Fruit fly (Drosophila melanogaster) whole organism, prepupa: ENCODE results near the gene CG33346.
A peak's percentile ranks its signal among the peaks of the same experiment; 100 is the strongest.

ENCODE experiments used
- CG10631 ChIP-seq: fragments of 200-800 bp; sonication (Bioruptor generic); optimal IDR thresholded peaks from 2 replicates; lab custom pipeline; 2016; ENCODE audit warnings: missing biosample characterization, missing genetic modification characterization
- CG10669 ChIP-seq: fragments of 200-800 bp; sonication (Bioruptor generic); optimal IDR thresholded peaks from 3 replicates; lab custom pipeline; 2018; ENCODE audit warnings: missing biosample characterization, mild to moderate bottlenecking, missing genetic modification characterization, moderate library complexity
- CG11294 ChIP-seq: fragments of 200-800 bp; sonication (Bioruptor generic); IDR thresholded peaks from 2 replicates; pipeline ENCODE4 v1.3.6; 2022; ENCODE audit warnings: missing biosample characterization, missing genetic modification characterization
- CG15336 ChIP-seq: fragments of 200-800 bp; sonication (Bioruptor generic); IDR thresholded peaks from 2 replicates; pipeline ENCODE4 v1.3.6; 2022; ENCODE audit warnings: missing biosample characterization, missing genetic modification characterization
- CG1621 ChIP-seq: fragments of 200-800 bp; sonication (Bioruptor generic); optimal IDR thresholded peaks from 3 replicates; lab custom pipeline; 2018; ENCODE audit warnings: missing biosample characterization, mild to moderate bottlenecking, missing genetic modification characterization
- CG31627 ChIP-seq: fragments of 200-800 bp; sonication (Bioruptor generic); optimal IDR thresholded peaks from 3 replicates; lab custom pipeline; 2016; ENCODE audit warnings: missing biosample characterization, missing genetic modification characterization
- CG32006 ChIP-seq: fragments of 200-800 bp; sonication (Bioruptor generic); optimal IDR thresholded peaks from 3 replicates; lab custom pipeline; 2017; ENCODE audit warnings: missing biosample characterization, mild to moderate bottlenecking, missing genetic modification characterization
- CG34406 ChIP-seq: fragments of 200-800 bp; sonication (Bioruptor generic); optimal IDR thresholded peaks from 3 replicates; lab custom pipeline; 2016; ENCODE audit warnings: missing biosample characterization, missing genetic modification characterization
- CG3919 ChIP-seq: fragments of 200-800 bp; sonication (Bioruptor generic); optimal IDR thresholded peaks from 3 replicates; lab custom pipeline; 2016; ENCODE audit warnings: missing biosample characterization, missing genetic modification characterization
- CG4318 ChIP-seq: fragments of 200-800 bp; sonication (Bioruptor generic); optimal IDR thresholded peaks from 3 replicates; lab custom pipeline; 2017; ENCODE audit warnings: missing biosample characterization, mild to moderate bottlenecking, missing genetic modification characterization
- CG6163 ChIP-seq: fragments of 200-800 bp; sonication (Bioruptor generic); IDR thresholded peaks from 3 replicates; pipeline ENCODE4 v1.3.6; 2022; ENCODE audit warnings: missing biosample characterization, missing genetic modification characterization
- CG6276 ChIP-seq: fragments of 200-800 bp; sonication (Bioruptor generic); optimal IDR thresholded peaks from 2 replicates; lab custom pipeline; 2017; ENCODE audit warnings: missing biosample characterization, mild to moderate bottlenecking, missing genetic modification characterization
- CG6854 ChIP-seq: fragments of 200-800 bp; sonication (Bioruptor generic); optimal IDR thresholded peaks from 2 replicates; lab custom pipeline; 2017; ENCODE audit warnings: missing biosample characterization, mild to moderate bottlenecking, missing genetic modification characterization
- CG7368 ChIP-seq: fragments of 200-800 bp; sonication (Bioruptor generic); optimal IDR thresholded peaks from 3 replicates; lab custom pipeline; 2016; ENCODE audit warnings: missing biosample characterization, missing genetic modification characterization
- CG8119 ChIP-seq: fragments of 200-800 bp; sonication (Bioruptor generic); IDR thresholded peaks from 3 replicates; pipeline ENCODE4 v1.3.6; 2022; ENCODE audit warnings: missing biosample characterization, missing genetic modification characterization
- CG8319 ChIP-seq: fragments of 200-800 bp; sonication (Bioruptor generic); optimal IDR thresholded peaks from 3 replicates; lab custom pipeline; 2016; ENCODE audit warnings: missing biosample characterization, missing genetic modification characterization
- CG8632 ChIP-seq: fragments of 200-800 bp; sonication (Bioruptor generic); optimal IDR thresholded peaks from 3 replicates; lab custom pipeline; 2016; ENCODE audit warnings: missing biosample characterization, missing genetic modification characterization
- CG9139 ChIP-seq: fragments of 200-800 bp; sonication (Bioruptor generic); optimal IDR thresholded peaks from 3 replicates; lab custom pipeline; 2017; ENCODE audit warnings: missing biosample characterization, mild to moderate bottlenecking, missing genetic modification characterization
- Eip75B ChIP-seq: fragments of 200-800 bp; sonication (Bioruptor generic); optimal IDR thresholded peaks from 3 replicates; lab custom pipeline; 2016; ENCODE audit warnings: missing biosample characterization, missing genetic modification characterization
- Eip78C ChIP-seq: fragments of 200-800 bp; sonication (Bioruptor generic); peaks from one replicate; lab custom pipeline; 2016; ENCODE audit warnings: missing biosample characterization, missing genetic modification characterization
- Eip93F ChIP-seq: fragments of 200-800 bp; sonication (Bioruptor generic); optimal IDR thresholded peaks from 2 replicates; lab custom pipeline; 2016; ENCODE audit warnings: missing biosample characterization, mild to moderate bottlenecking, missing genetic modification characterization
- Ets21C ChIP-seq: fragments of 200-800 bp; sonication (Bioruptor generic); optimal IDR thresholded peaks from 3 replicates; lab custom pipeline; 2016; ENCODE audit warnings: missing biosample characterization, missing genetic modification characterization
- Ets96B ChIP-seq: fragments of 200-800 bp; optimal IDR thresholded peaks from 2 replicates; lab custom pipeline; 2019; ENCODE audit warnings: missing biosample characterization, mild to moderate bottlenecking, missing genetic modification characterization, moderate library complexity
- Gug ChIP-seq: fragments of 200-800 bp; sonication (Bioruptor generic); IDR thresholded peaks from 2 replicates; pipeline ENCODE4 v1.3.6; 2022; ENCODE audit warnings: missing biosample characterization, missing genetic modification characterization
- Hr38 ChIP-seq: sonication (Bioruptor generic); optimal IDR thresholded peaks from 2 replicates; lab custom pipeline; 2016; ENCODE audit warnings: missing biosample characterization, missing genetic modification characterization
- Hr4 ChIP-seq: fragments of 200-800 bp; sonication (Bioruptor generic); optimal IDR thresholded peaks from 3 replicates; lab custom pipeline; 2016; ENCODE audit warnings: missing biosample characterization, missing genetic modification characterization
- Lpt ChIP-seq: fragments of 200-800 bp; sonication (Bioruptor generic); optimal IDR thresholded peaks from 3 replicates; lab custom pipeline; 2016; ENCODE audit warnings: missing biosample characterization, missing genetic modification characterization
- OdsH ChIP-seq: fragments of 200-800 bp; sonication (Bioruptor generic); optimal IDR thresholded peaks from 3 replicates; lab custom pipeline; 2016; ENCODE audit warnings: missing biosample characterization, missing genetic modification characterization
- Sox14 ChIP-seq: fragments of 200-800 bp; sonication (Bioruptor generic); optimal IDR thresholded peaks from 3 replicates; lab custom pipeline; 2016; ENCODE audit warnings: missing biosample characterization, missing genetic modification characterization
- acj6 ChIP-seq: fragments of 200-800 bp; sonication (Bioruptor generic); optimal IDR thresholded peaks from 3 replicates; lab custom pipeline; 2016; ENCODE audit warnings: missing biosample characterization, missing genetic modification characterization
- cyc ChIP-seq: fragments of 200-800 bp; sonication (Bioruptor generic); optimal IDR thresholded peaks from 3 replicates; lab custom pipeline; 2016; ENCODE audit warnings: missing biosample characterization, missing genetic modification characterization
- dsx ChIP-seq: fragments of 200-800 bp; optimal IDR thresholded peaks from 3 replicates; lab custom pipeline; 2019; ENCODE audit warnings: missing biosample characterization, mild to moderate bottlenecking, missing genetic modification characterization, moderate library complexity; ENCODE audit not compliant: poor library complexity, severe bottlenecking
- eg ChIP-seq: fragments of 200-800 bp; sonication (Bioruptor generic); IDR thresholded peaks from 3 replicates; pipeline ENCODE4 v1.3.6; 2022; ENCODE audit warnings: missing biosample characterization, missing genetic modification characterization
- esn ChIP-seq: fragments of 200-800 bp; sonication (Bioruptor generic); optimal IDR thresholded peaks from 2 replicates; lab custom pipeline; 2016; ENCODE audit warnings: missing biosample characterization, mild to moderate bottlenecking, missing genetic modification characterization, moderate library complexity
- fd59A ChIP-seq: fragments of 200-800 bp; sonication (Bioruptor generic); optimal IDR thresholded peaks from 2 replicates; lab custom pipeline; 2017; ENCODE audit warnings: missing biosample characterization, mild to moderate bottlenecking, missing genetic modification characterization, missing genetic modification reagents
- fkh ChIP-seq: fragments of 200-800 bp; sonication (Bioruptor generic); optimal IDR thresholded peaks from 3 replicates; lab custom pipeline; 2017; ENCODE audit warnings: missing biosample characterization, mild to moderate bottlenecking, missing genetic modification characterization, moderate library complexity
- net ChIP-seq: fragments of 200-800 bp; sonication (Bioruptor generic); optimal IDR thresholded peaks from 3 replicates; lab custom pipeline; 2016; ENCODE audit warnings: missing biosample characterization, missing genetic modification characterization
- pdm3 ChIP-seq: fragments of 200-800 bp; sonication (Bioruptor generic); optimal IDR thresholded peaks from 3 replicates; lab custom pipeline; 2016; ENCODE audit warnings: missing biosample characterization, missing genetic modification characterization
- salr ChIP-seq, 2 experiments: fragments of 200-800 bp; sonication (Bioruptor generic); optimal IDR thresholded peaks; 3 replicates each; lab custom pipeline; 2016 to 2018; ENCODE audit warnings: missing biosample characterization in 2 of 2, missing genetic modification characterization in 2 of 2, mild to moderate bottlenecking in 1 of 2
- ss ChIP-seq, 2 experiments: fragments of 200-800 bp; sonication (Bioruptor generic); optimal IDR thresholded peaks; 2 replicates in 1 of 2; 3 replicates in 1 of 2; lab custom pipeline; 2017 to 2018; ENCODE audit warnings: mild to moderate bottlenecking in 2 of 2, missing biosample characterization in 2 of 2, missing genetic modification characterization in 2 of 2, moderate library complexity in 1 of 2
- svp ChIP-seq: fragments of 200-800 bp; sonication (Bioruptor generic); peaks from one replicate; lab custom pipeline; 2016; ENCODE audit warnings: missing biosample characterization, missing genetic modification characterization
- vri ChIP-seq: fragments of 200-800 bp; sonication (Bioruptor generic); optimal IDR thresholded peaks from 3 replicates; lab custom pipeline; 2016; ENCODE audit warnings: missing biosample characterization, mild to moderate bottlenecking, missing genetic modification characterization

The CG33346 gene

DNA sequence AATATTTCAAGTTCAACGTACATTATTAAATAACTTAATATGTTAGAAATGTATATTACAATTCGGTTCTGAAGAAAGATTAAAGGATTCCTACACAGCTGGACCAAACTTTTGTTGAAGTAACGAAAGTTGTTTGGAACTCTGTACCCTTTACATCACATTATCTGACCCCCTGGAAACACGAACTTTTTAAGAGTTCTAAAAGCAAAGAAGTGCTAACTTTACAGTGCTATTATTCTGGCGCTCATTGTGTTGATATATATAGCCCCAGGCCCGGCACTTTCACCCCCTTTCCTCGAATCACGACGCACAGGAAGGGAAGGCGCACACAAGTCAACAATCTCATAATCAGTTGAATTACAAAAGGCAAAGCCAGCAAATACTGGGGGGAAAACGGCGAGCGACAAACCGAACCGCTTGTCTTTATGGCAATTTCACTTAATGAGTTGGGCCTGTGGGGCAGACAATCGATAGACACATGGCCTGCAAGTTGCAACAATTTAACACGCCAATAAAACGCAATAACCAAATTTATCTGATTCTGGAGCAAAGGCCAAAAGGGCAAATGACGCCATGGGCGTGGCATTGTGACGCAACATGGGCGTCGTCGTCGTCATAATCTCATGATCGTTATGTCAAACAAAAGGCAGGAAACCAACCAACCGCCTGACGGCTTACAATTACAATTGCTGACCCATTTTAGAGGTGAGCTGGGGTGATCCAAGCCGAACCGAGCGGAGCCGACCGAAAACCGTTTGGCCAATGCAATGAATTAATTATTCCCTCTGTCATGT lies 39.6 kb upstream of the CG33346 start (continued):
- TF ChIP-seq net (GFP tag; lab: Kevin White, UChicago) (peak; percentile 42), Eip75B (GFP tag; lab: Kevin White, UChicago) (no peak), CG10669 (GFP tag; lab: Kevin White, UChicago) (peak; percentile 30)

- TF ChIP-seq svp (GFP tag; lab: Kevin White, UChicago) = no peak
- TF ChIP-seq Eip78C (GFP tag; lab: Kevin White, UChicago) = peak; percentile 46
- 0 out of 3 replicates have a peak, but pooled peaks have one; percentile 13 for TF ChIP-seq CG8119 (GFP tag; lab: Robert Waterston, UW)
- TF ChIP-seq CG10631 = no peak
- no peak for TF ChIP-seq dsx (GFP tag; lab: Kevin White, UChicago)
- TF ChIP-seq Hr4 (GFP tag; lab: Kevin White, UChicago) = peak; percentile 13
- TF ChIP-seq CG32006 (GFP tag; lab: Kevin White, UChicago) = peak; percentile 30
- TF ChIP-seq Ets96B (tag; lab: Kevin White, UChicago) = no peak
- TF ChIP-seq CG11294 (GFP tag; lab: Robert Waterston, UW) = no peak
- no peak for TF ChIP-seq CG6276
- TF ChIP-seq CG4318 = no peak
- TF ChIP-seq cyc = peak; percentile 5
- TF ChIP-seq CG9139 (GFP tag; lab: Kevin White, UChicago) = no peak
- no peak for TF ChIP-seq CG1621 (tag; lab: Kevin White, UChicago)
- no peak for TF ChIP-seq fd59A (GFP tag; lab: Kevin White, UChicago)
Observed at dm6 chr3R:28630092-28630491, 38.9 kb upstream of the CG33346 start.

- peak; percentile 48 for TF ChIP-seq CG6276
- TF ChIP-seq CG15336 = peak; percentile 56
- peak; percentile 55; the same call in 1 of the 3 replicates for TF ChIP-seq eg (GFP tag; lab: Robert Waterston, UW)
- TF ChIP-seq CG8119 (GFP tag; lab: Robert Waterston, UW) = peak; percentile 68; the same call in 2 of the 3 replicates
- no peak for TF ChIP-seq CG11294 (GFP tag; lab: Robert Waterston, UW)
Observed at dm6 chr3R:28630861-28631260, 38.2 kb upstream of the CG33346 start.

- TF ChIP-seq CG8119 (GFP tag; lab: Robert Waterston, UW) (peak; percentile 50; the same call in 1 of the 3 replicates), net (GFP tag; lab: Kevin White, UChicago) (no peak), vri (GFP tag; lab: Kevin White, UChicago) (no peak), CG1621 (tag; lab: Kevin White, UChicago) (no peak), ss (GFP tag; optimal IDR thresholded peaks at IDR 0.05; lab: Kevin White, UChicago) (no peak), CG9139 (GFP tag; lab: Kevin White, UChicago) (no peak), CG8319 (no peak), CG8632 (no peak), Lpt (peak; percentile 46), pdm3 (peak; percentile 17), CG34406 (GFP tag; lab: Kevin White, UChicago) (no peak), Eip93F (GFP tag; lab: Kevin White, UChicago) (no peak), CG6276 (peak; percentile 9), CG15336 (peak; percentile 61), Ets21C (peak; percentile 17), dsx (GFP tag; lab: Kevin White, UChicago) (peak; percentile 30), CG32006 (GFP tag; lab: Kevin White, UChicago) (peak; percentile 61), esn (GFP tag; lab: Kevin White, UChicago) (peak; percentile 47), eg (GFP tag; lab: Robert Waterston, UW) (peak; percentile 78), CG6163 (peak; percentile 82), Sox14 (no peak), CG10631 (peak; percentile 51), CG4318 (peak; percentile 14), OdsH (peak; percentile 32), acj6 (GFP tag; lab: Kevin White, UChicago) (peak; percentile 41), Gug (0 out of 2 replicates have a peak, but pooled peaks have one; percentile 48), Hr38 (GFP tag; lab: Kevin White, UChicago) (no peak), CG11294 (GFP tag; lab: Robert Waterston, UW) (peak; percentile 40; the same call in 1 of the 2 replicates), CG3919 (peak; percentile 62), salr (GFP tag; optimal IDR thresholded peaks at IDR 0.05; lab: Kevin White, UChicago) (no peak), CG6854 (GFP tag; lab: Kevin White, UChicago) (no peak), fkh (no peak), CG31627 (GFP tag; lab: Kevin White, UChicago) (no peak), CG7368 (GFP tag; lab: Kevin White, UChicago) (peak; percentile 48)
Observed at dm6 chr3R:28631753-28632152, 37.3 kb upstream of the CG33346 start.
